Fruit fly (Drosophila melanogaster): ENCODE data around the gene Alg12.
A peak's percentile ranks its signal among the peaks of the same experiment; 100 is the strongest.

Gene Alg12

DNA sequence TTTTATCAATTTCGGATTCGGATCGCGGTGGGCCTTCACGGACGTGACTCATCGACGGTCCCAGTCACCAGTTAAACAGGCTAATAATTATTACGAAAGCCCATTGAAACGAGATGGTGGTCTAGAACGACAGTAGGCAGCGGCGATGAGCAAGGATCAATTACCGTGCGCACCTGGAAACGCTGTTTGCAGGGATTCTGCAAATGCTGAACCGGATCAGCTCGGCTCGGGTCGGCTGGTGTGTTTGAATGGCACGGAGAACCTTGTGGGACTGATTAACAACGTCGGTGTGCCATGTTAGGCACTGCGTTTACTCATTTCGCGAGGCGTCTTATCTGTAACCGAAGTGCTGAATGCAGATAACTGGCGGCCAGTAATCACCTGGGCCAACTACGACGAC lies 17.9 kb downstream of the Alg12 start, which contains the start of gene Whamy:
Whamy (minus strand) TSS at position 273 of the 400 bp plus-strand sequence.
- TF ChIP-seq CG33017 (tag; optimal IDR thresholded peaks at IDR 0.05) (peak; percentile 12), ovo (GFP tag; optimal IDR thresholded peaks at IDR 0.05) (no peak), CG12768 (GFP tag; optimal IDR thresholded peaks at IDR 0.05) (peak; percentile 5), Mnt (GFP tag; optimal IDR thresholded peaks at IDR 0.05) (peak; percentile 36), CG7045 (GFP tag; optimal IDR thresholded peaks at IDR 0.05) (no peak), cic (GFP tag; optimal IDR thresholded peaks at IDR 0.05) (peak; percentile 92)

DNA sequence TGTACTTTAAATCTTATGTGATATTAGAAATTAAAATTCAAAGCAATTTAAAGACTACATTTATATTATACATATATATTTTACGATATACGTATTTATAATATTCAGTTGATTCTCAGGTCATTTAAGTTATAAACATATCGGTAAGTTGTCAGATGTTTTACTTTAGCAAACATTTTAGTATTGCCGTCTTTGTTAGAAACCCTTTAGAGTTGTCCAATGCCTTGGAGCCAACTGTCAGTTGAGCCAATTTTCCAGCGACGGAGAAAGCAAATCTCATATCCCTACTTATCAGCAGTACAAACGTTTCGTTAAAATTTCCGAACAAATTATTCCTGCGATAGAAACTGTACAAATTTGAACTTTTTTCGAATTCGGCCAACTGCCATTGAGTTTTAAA lies 18.5 kb downstream of the Alg12 start, which contains the start of gene topi:
topi (plus strand) TSS at position 301 of the 400 bp plus-strand sequence.
- TF ChIP-seq toe (GFP tag; optimal IDR thresholded peaks at IDR 0.05): no peak

dm6 chr3R:9777941-9778360 lies 21.7 kb downstream of the Alg12 start, which contains the start of gene RpS29:
Gene RpS29 (plus strand): TSS chr3R:9778042.
- no peak for TF ChIP-seq kay (GFP tag; ENCODE audit: borderline replicate concordance)
- peak; percentile 70 for TF ChIP-seq CG12768 (GFP tag; optimal IDR thresholded peaks at IDR 0.05)
- peak; percentile 87 for TF ChIP-seq Hr96 (GFP tag; optimal IDR thresholded peaks at IDR 0.05)
- TF ChIP-seq ovo (GFP tag; optimal IDR thresholded peaks at IDR 0.05): peak; percentile 73
- TF ChIP-seq CG14711 (tag; optimal IDR thresholded peaks at IDR 0.05): peak; percentile 69
- TF ChIP-seq CG7045 (GFP tag; optimal IDR thresholded peaks at IDR 0.05): peak; percentile 42
- no peak for TF ChIP-seq CG5204 (GFP tag; optimal IDR thresholded peaks at IDR 0.05)
- peak; percentile 92 for TF ChIP-seq toe (GFP tag; optimal IDR thresholded peaks at IDR 0.05)
- TF ChIP-seq pad (GFP tag; optimal IDR thresholded peaks at IDR 0.05): peak; percentile 71
- TF ChIP-seq Clk (GFP tag; optimal IDR thresholded peaks at IDR 0.05): peak; percentile 62
- TF ChIP-seq CG11617 (GFP tag; optimal IDR thresholded peaks at IDR 0.05): peak; percentile 83
- TF ChIP-seq CG1620 (GFP tag; optimal IDR thresholded peaks at IDR 0.05): peak; percentile 94
- peak; percentile 53 for TF ChIP-seq CG33017 (tag; optimal IDR thresholded peaks at IDR 0.05)
- TF ChIP-seq Mnt (GFP tag; optimal IDR thresholded peaks at IDR 0.05): peak; percentile 90
- peak; percentile 93 for TF ChIP-seq bab1 (GFP tag; optimal IDR thresholded peaks at IDR 0.05)
- TF ChIP-seq tj (GFP tag; optimal IDR thresholded peaks at IDR 0.05): peak; percentile 50
- TF ChIP-seq CG7101 (tag; optimal IDR thresholded peaks at IDR 0.05): peak; percentile 86
- TF ChIP-seq Crg-1 (GFP tag; optimal IDR thresholded peaks at IDR 0.05): peak; percentile 93
- TF ChIP-seq cnc (optimal IDR thresholded peaks at IDR 0.05): no peak
- TF ChIP-seq cic (GFP tag; optimal IDR thresholded peaks at IDR 0.05): peak; percentile 74

dm6 chr3R:9779764-9780163 lies 23.5 kb downstream of the Alg12 start, which contains the start of gene CG12947:
Gene CG12947 (plus strand): TSS chr3R:9780064.
- TF ChIP-seq CG33017 (tag; optimal IDR thresholded peaks at IDR 0.05): no peak
- TF ChIP-seq Clk (GFP tag; optimal IDR thresholded peaks at IDR 0.05): no peak
- no peak for TF ChIP-seq Hr96 (GFP tag; optimal IDR thresholded peaks at IDR 0.05)
- TF ChIP-seq Crg-1 (GFP tag; optimal IDR thresholded peaks at IDR 0.05): no peak
- no peak for TF ChIP-seq toe (GFP tag; optimal IDR thresholded peaks at IDR 0.05)
- no peak for TF ChIP-seq cnc (optimal IDR thresholded peaks at IDR 0.05)
- no peak for TF ChIP-seq CG7045 (GFP tag; optimal IDR thresholded peaks at IDR 0.05)
- TF ChIP-seq CG11617 (GFP tag; optimal IDR thresholded peaks at IDR 0.05): no peak
- TF ChIP-seq cic (GFP tag; optimal IDR thresholded peaks at IDR 0.05): no peak

- no peak for TF ChIP-seq pad (GFP tag; optimal IDR thresholded peaks at IDR 0.05)
- no peak for TF ChIP-seq cnc (optimal IDR thresholded peaks at IDR 0.05)
- TF ChIP-seq CG7101 (tag; optimal IDR thresholded peaks at IDR 0.05): peak; percentile 16
- TF ChIP-seq tj (GFP tag; optimal IDR thresholded peaks at IDR 0.05): no peak
- no peak for TF ChIP-seq toe (GFP tag; optimal IDR thresholded peaks at IDR 0.05)
- no peak for TF ChIP-seq Mnt (GFP tag; optimal IDR thresholded peaks at IDR 0.05)
- TF ChIP-seq CG33017 (tag; optimal IDR thresholded peaks at IDR 0.05): peak; percentile 37
- TF ChIP-seq CG1620 (GFP tag; optimal IDR thresholded peaks at IDR 0.05): no peak
- TF ChIP-seq CG11617 (GFP tag; optimal IDR thresholded peaks at IDR 0.05): no peak
- no peak for TF ChIP-seq Crg-1 (GFP tag; optimal IDR thresholded peaks at IDR 0.05)
- TF ChIP-seq Hr96 (GFP tag; optimal IDR thresholded peaks at IDR 0.05): no peak
- no peak for TF ChIP-seq Clk (GFP tag; optimal IDR thresholded peaks at IDR 0.05)
- no peak for TF ChIP-seq kay (GFP tag; ENCODE audit: borderline replicate concordance)
- TF ChIP-seq CG7045 (GFP tag; optimal IDR thresholded peaks at IDR 0.05): no peak
- peak; percentile 0 for TF ChIP-seq ovo (GFP tag; optimal IDR thresholded peaks at IDR 0.05)
- no peak for TF ChIP-seq CG12768 (GFP tag; optimal IDR thresholded peaks at IDR 0.05)
- TF ChIP-seq CG14711 (tag; optimal IDR thresholded peaks at IDR 0.05): peak; percentile 18
- TF ChIP-seq CG5204 (GFP tag; optimal IDR thresholded peaks at IDR 0.05): no peak
- TF ChIP-seq cic (GFP tag; optimal IDR thresholded peaks at IDR 0.05): no peak
- TF ChIP-seq bab1 (GFP tag; optimal IDR thresholded peaks at IDR 0.05): peak; percentile 62
Measured at dm6 chr3R:9783240-9783917, 27.1 kb downstream of the Alg12 start.

- no peak for TF ChIP-seq CG33017 (tag; optimal IDR thresholded peaks at IDR 0.05)
- TF ChIP-seq cnc (optimal IDR thresholded peaks at IDR 0.05): no peak
- TF ChIP-seq Crg-1 (GFP tag; optimal IDR thresholded peaks at IDR 0.05): no peak
- TF ChIP-seq Hr96 (GFP tag; optimal IDR thresholded peaks at IDR 0.05): no peak
- no peak for TF ChIP-seq CG11617 (GFP tag; optimal IDR thresholded peaks at IDR 0.05)
- TF ChIP-seq CG14711 (tag; optimal IDR thresholded peaks at IDR 0.05): no peak
- TF ChIP-seq bab1 (GFP tag; optimal IDR thresholded peaks at IDR 0.05): peak; percentile 67
- TF ChIP-seq ovo (GFP tag; optimal IDR thresholded peaks at IDR 0.05): no peak
- TF ChIP-seq tj (GFP tag; optimal IDR thresholded peaks at IDR 0.05): no peak
- TF ChIP-seq toe (GFP tag; optimal IDR thresholded peaks at IDR 0.05): no peak
- TF ChIP-seq CG12768 (GFP tag; optimal IDR thresholded peaks at IDR 0.05): no peak
- no peak for TF ChIP-seq Clk (GFP tag; optimal IDR thresholded peaks at IDR 0.05)
- no peak for TF ChIP-seq kay (GFP tag; ENCODE audit: borderline replicate concordance)
- peak; percentile 51 for TF ChIP-seq Mnt (GFP tag; optimal IDR thresholded peaks at IDR 0.05)
- peak; percentile 60 for TF ChIP-seq cic (GFP tag; optimal IDR thresholded peaks at IDR 0.05)
- TF ChIP-seq pad (GFP tag; optimal IDR thresholded peaks at IDR 0.05): peak; percentile 3
- no peak for TF ChIP-seq CG5204 (GFP tag; optimal IDR thresholded peaks at IDR 0.05)
- TF ChIP-seq CG7101 (tag; optimal IDR thresholded peaks at IDR 0.05): peak; percentile 27
Measured at dm6 chr3R:9784341-9785062, 28.2 kb downstream of the Alg12 start, which contains the start of the genes MtnA and CG8500. Gene MtnA (minus strand): TSS chr3R:9784370. Gene CG8500 (plus strand): TSS chr3R:9784653.
